Fruit fly (Drosophila melanogaster): ENCODE measurements around the gene CG13983.

DNA sequence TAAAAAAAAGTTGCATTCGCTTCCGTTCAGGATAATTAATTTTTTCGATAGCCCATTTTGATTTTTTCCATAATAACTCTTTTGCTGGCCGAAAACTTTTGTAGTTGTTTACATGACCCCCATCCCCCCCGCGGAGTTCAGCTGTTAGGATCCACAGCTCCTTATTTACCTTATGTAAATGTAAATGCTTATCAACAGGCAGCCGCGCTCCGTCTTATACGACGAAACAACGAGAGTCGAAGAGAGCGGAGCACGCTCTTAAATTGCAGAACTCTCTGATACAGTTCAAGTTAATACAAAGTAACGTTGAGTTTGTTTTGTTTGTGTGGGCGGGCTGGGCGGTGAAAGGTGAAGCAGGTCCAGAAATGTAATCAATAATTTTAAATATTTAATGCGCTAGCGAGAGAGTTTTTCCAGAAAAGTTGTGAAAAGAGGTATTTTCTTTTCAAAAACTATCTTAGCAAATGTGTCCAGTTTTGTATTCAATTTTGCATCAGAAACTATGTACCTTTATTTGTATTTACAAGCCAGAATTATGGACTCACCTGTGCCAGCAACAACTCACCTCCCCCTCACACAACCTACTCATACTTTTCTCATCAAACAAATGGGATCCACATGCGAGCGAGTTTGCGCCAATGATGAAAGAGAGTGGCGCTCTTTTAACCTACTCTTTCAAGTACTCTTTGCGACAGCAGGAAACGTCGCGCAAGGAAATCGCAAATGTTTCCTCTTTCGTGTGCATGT is 11.9 kb downstream of the CG13983 start:
- TF ChIP-seq Eip75B (GFP tag; optimal IDR thresholded peaks at IDR 0.05) (no peak), CG9139 (GFP tag; optimal IDR thresholded peaks at IDR 0.05) (no peak), Lpt (GFP tag; optimal IDR thresholded peaks at IDR 0.05) (no peak), achi (GFP tag; optimal IDR thresholded peaks at IDR 0.05) (no peak), fkh (GFP tag; optimal IDR thresholded peaks at IDR 0.05) (peak; percentile 73), Ets96B (tag; optimal IDR thresholded peaks at IDR 0.05) (no peak), dsx (GFP tag; optimal IDR thresholded peaks at IDR 0.05; ENCODE audit: poor library complexity, severe bottlenecking) (peak; percentile 99), CG8119 (GFP tag; IDR thresholded peaks at IDR 0.05) (no peak), esn (GFP tag; optimal IDR thresholded peaks at IDR 0.05) (no peak), lz (GFP tag; optimal IDR thresholded peaks at IDR 0.05) (no peak), CG6276 (GFP tag; optimal IDR thresholded peaks at IDR 0.05) (peak; percentile 54), Hr38 (GFP tag; optimal IDR thresholded peaks at IDR 0.05) (no peak)
